Worm (Caenorhabditis elegans) whole organism, midembryonic: ENCODE results near the gene F26G1.2.

Experiments used
- cog-1 ChIP-seq: sonication (generic microtip); optimal IDR thresholded peaks from 2 replicates; lab custom pipeline; 2016; ENCODE audit warnings: missing genetic modification characterization, missing compliant biosample characterization
- flt-1 ChIP-seq: fragments of 200-800 bp; sonication (Bioruptor generic); IDR thresholded peaks from 2 replicates; pipeline ENCODE4 v1.3.6; 2022; ENCODE audit warnings: missing genetic modification characterization, missing compliant biosample characterization
- klf-2 ChIP-seq: fragments of 200-800 bp; sonication (Bioruptor generic); conservative IDR thresholded peaks from 2 replicates; pipeline ENCODE4 v1.3.6; 2022; ENCODE audit warnings: missing genetic modification reagents, missing genetic modification characterization, missing compliant biosample characterization
- med-1 ChIP-seq: sonication (generic microtip); optimal IDR thresholded peaks from 2 replicates; lab custom pipeline; 2017; ENCODE audit warnings: missing genetic modification characterization, mild to moderate bottlenecking, missing compliant biosample characterization, antibody characterized with exemption, missing genetic modification reagents; ENCODE audit not compliant: insufficient read depth
- ref-1 ChIP-seq: fragments of 200-800 bp; sonication (Bioruptor generic); conservative IDR thresholded peaks from 2 replicates; pipeline ENCODE4 v1.3.6; 2022; ENCODE audit warnings: missing genetic modification reagents, missing genetic modification characterization, missing compliant biosample characterization
- tab-1 ChIP-seq: fragments of 200-800 bp; sonication (Bioruptor generic); IDR thresholded peaks from 2 replicates; pipeline ENCODE4 v1.3.6; 2022; ENCODE audit warnings: missing genetic modification characterization, missing compliant biosample characterization
- ztf-23 ChIP-seq: fragments of 200-800 bp; sonication (Bioruptor generic); IDR thresholded peaks from 2 replicates; pipeline ENCODE4 v1.3.6; 2022; ENCODE audit warnings: missing genetic modification reagents, missing genetic modification characterization, missing compliant biosample characterization
- ztf-29 ChIP-seq: fragments of 200-800 bp; sonication (Bioruptor generic); IDR thresholded peaks from 2 replicates; pipeline ENCODE4 v1.3.6; 2022; ENCODE audit warnings: missing genetic modification reagents, missing genetic modification characterization, missing compliant biosample characterization

ce11 chrII:4766284-4766683 is 3.4 kb downstream of the F26G1.2 start, which contains the start of gene ttm-2:
- TF ChIP-seq tab-1 (GFP tag; lab: Robert Waterston, UW) (no peak), ref-1 (GFP tag; lab: Robert Waterston, UW) (no peak), flt-1 (no peak), med-1 (GFP tag; lab: Kevin White, UChicago) (no peak), ztf-23 (GFP tag; lab: Robert Waterston, UW) (no peak), cog-1 (tag; lab: Kevin White, UChicago) (no peak), ztf-29 (no peak), klf-2 (GFP tag; lab: Robert Waterston, UW) (no peak)
